Worm (Caenorhabditis elegans) whole organism, L1 larva: ENCODE measurements around the gene H10E21.4.

Experiments used
- dpl-1 ChIP-seq, 3 experiments: fragments of 150-350 bp in 2 of 3; sonication (generic microtip) in 1 of 3; optimal IDR thresholded peaks; 2 replicates each; lab custom pipeline; 2014 to 2017; ENCODE audit warnings: missing biosample characterization in 3 of 3, missing genetic modification characterization in 3 of 3, missing genetic modification reagents in 3 of 3
- dsc-1 ChIP-seq: sonication (generic microtip); optimal IDR thresholded peaks from 2 replicates; lab custom pipeline; 2016; ENCODE audit warnings: mild to moderate bottlenecking, missing genetic modification characterization, missing compliant biosample characterization
- efl-1 ChIP-seq, 4 experiments: fragments of 150-350 bp; optimal IDR thresholded peaks in 3 of 4; peaks in 1 of 4; 1 replicate in 1 of 4; 2 replicates in 3 of 4; lab custom pipeline; 2014; ENCODE audit warnings: missing biosample characterization in 2 of 4, missing genetic modification characterization in 2 of 4, missing genetic modification reagents in 2 of 4
- efl-3 ChIP-seq: fragments of 200-800 bp; sonication (Bioruptor generic); optimal IDR thresholded peaks from 2 replicates; lab custom pipeline; 2018; ENCODE audit warnings: mild to moderate bottlenecking, missing genetic modification characterization, missing compliant biosample characterization
- egl-13 ChIP-seq: sonication (generic microtip); optimal IDR thresholded peaks from 2 replicates; lab custom pipeline; 2016; ENCODE audit warnings: missing genotype, missing genetic modification reagents, missing genetic modification characterization, missing compliant biosample characterization
- egl-27 ChIP-seq, 2 experiments: fragments of 150-350 bp in 1 of 2; sonication (generic microtip); optimal IDR thresholded peaks; 3 replicates each; lab custom pipeline; 2017 to 2018; ENCODE audit warnings: missing biosample characterization in 2 of 2, missing genetic modification characterization in 2 of 2, missing genetic modification reagents in 2 of 2
- elt-2 ChIP-seq: sonication (generic microtip); optimal IDR thresholded peaks from 2 replicates; lab custom pipeline; 2016; ENCODE audit warnings: missing genetic modification characterization, mild to moderate bottlenecking, inconsistent platforms, missing compliant biosample characterization, missing genetic modification reagents
- fkh-10 ChIP-seq: sonication (generic microtip); optimal IDR thresholded peaks from 2 replicates; lab custom pipeline; 2017; ENCODE audit warnings: missing biosample characterization, missing genetic modification reagents, missing genetic modification characterization
- fkh-4 ChIP-seq: sonication (generic microtip); optimal IDR thresholded peaks from 2 replicates; lab custom pipeline; 2016; ENCODE audit warnings: missing compliant biosample characterization, missing genetic modification characterization, borderline replicate concordance
- fos-1 ChIP-seq: fragments of 150-350 bp; optimal IDR thresholded peaks from 2 replicates; lab custom pipeline; 2014; ENCODE audit warnings: missing biosample characterization, missing genetic modification characterization
- hlh-4 ChIP-seq: sonication (generic microtip); optimal IDR thresholded peaks from 2 replicates; lab custom pipeline; 2016; ENCODE audit warnings: mild to moderate bottlenecking, missing genetic modification characterization, missing compliant biosample characterization
- irx-1 ChIP-seq: sonication (generic microtip); optimal IDR thresholded peaks from 2 replicates; lab custom pipeline; 2016; ENCODE audit warnings: missing genetic modification characterization, missing compliant biosample characterization
- lin-13 ChIP-seq: fragments of 150-350 bp; optimal IDR thresholded peaks from 2 replicates; lab custom pipeline; 2014; ENCODE audit warnings: missing biosample characterization, missing genetic modification reagents, missing genetic modification characterization
- lin-14 ChIP-seq: fragments of 200-800 bp; sonication (Bioruptor generic); optimal IDR thresholded peaks from 2 replicates; lab custom pipeline; 2018; ENCODE audit warnings: mild to moderate bottlenecking, missing genetic modification characterization, moderate library complexity, missing compliant biosample characterization
- lir-3 ChIP-seq: sonication (generic microtip); optimal IDR thresholded peaks from 2 replicates; lab custom pipeline; 2016; ENCODE audit warnings: mild to moderate bottlenecking, missing genetic modification characterization, moderate library complexity, missing compliant biosample characterization; ENCODE audit not compliant: poor library complexity
- mdl-1 ChIP-seq, 2 experiments: fragments of 150-350 bp; optimal IDR thresholded peaks; 2 replicates each; lab custom pipeline; 2014 to 2017; ENCODE audit warnings: missing biosample characterization in 2 of 2, missing genetic modification characterization in 2 of 2, inconsistent platforms in 1 of 2
- mef-2 ChIP-seq: fragments of 150-350 bp; optimal IDR thresholded peaks from 2 replicates; lab custom pipeline; 2014; ENCODE audit warnings: missing biosample characterization, missing genetic modification characterization
- mep-1 ChIP-seq: fragments of 150-350 bp; optimal IDR thresholded peaks from 2 replicates; lab custom pipeline; 2014; ENCODE audit warnings: missing biosample characterization, missing genetic modification characterization
- nhr-11 ChIP-seq: fragments of 150-350 bp; optimal IDR thresholded peaks from 2 replicates; lab custom pipeline; 2014; ENCODE audit warnings: missing biosample characterization, missing genetic modification characterization
- nhr-12 ChIP-seq: sonication (generic microtip); optimal IDR thresholded peaks from 2 replicates; lab custom pipeline; 2017; ENCODE audit warnings: missing biosample characterization, missing genetic modification characterization
- nhr-20 ChIP-seq: sonication (generic microtip); optimal IDR thresholded peaks from 2 replicates; lab custom pipeline; 2016; ENCODE audit warnings: mild to moderate bottlenecking, missing genetic modification characterization, missing compliant biosample characterization
- nhr-76 ChIP-seq: sonication (generic microtip); optimal IDR thresholded peaks from 2 replicates; lab custom pipeline; 2017; ENCODE audit warnings: missing biosample characterization, missing genetic modification characterization
- nhr-77 ChIP-seq: fragments of 150-350 bp; optimal IDR thresholded peaks from 2 replicates; lab custom pipeline; 2014; ENCODE audit warnings: missing biosample characterization, missing genetic modification characterization
- nhr-85 ChIP-seq: sonication (generic microtip); peaks from one replicate; lab custom pipeline; 2016; ENCODE audit warnings: missing genetic modification characterization, inconsistent platforms, missing compliant biosample characterization
- nhr-90 ChIP-seq: sonication (generic microtip); optimal IDR thresholded peaks from 2 replicates; lab custom pipeline; 2016; ENCODE audit warnings: mild to moderate bottlenecking, missing genetic modification characterization, missing compliant biosample characterization; ENCODE audit not compliant: poor library complexity
- pax-3 ChIP-seq: fragments of 200-800 bp; sonication (Bioruptor generic); optimal IDR thresholded peaks from 2 replicates; lab custom pipeline; 2018; ENCODE audit warnings: mild to moderate bottlenecking, missing genetic modification characterization, moderate library complexity, missing compliant biosample characterization
- skn-1 ChIP-seq: fragments of 150-350 bp; optimal IDR thresholded peaks from 2 replicates; lab custom pipeline; 2014; ENCODE audit warnings: missing biosample characterization, missing genetic modification characterization
- snpc-4 ChIP-seq: fragments of 150-350 bp; optimal IDR thresholded peaks from 2 replicates; lab custom pipeline; 2014; ENCODE audit warnings: missing biosample characterization, missing genetic modification characterization
- snu-23 ChIP-seq: sonication (generic microtip); optimal IDR thresholded peaks from 2 replicates; lab custom pipeline; 2016; ENCODE audit warnings: missing genetic modification characterization, missing compliant biosample characterization
- swsn-7 ChIP-seq: sonication (generic microtip); optimal IDR thresholded peaks from 2 replicates; lab custom pipeline; 2016; ENCODE audit warnings: missing genetic modification characterization, missing compliant biosample characterization
- unc-130 ChIP-seq: fragments of 150-350 bp; optimal IDR thresholded peaks from 2 replicates; lab custom pipeline; 2017; ENCODE audit warnings: missing biosample characterization, missing genetic modification characterization, inconsistent platforms
- unc-30 ChIP-seq: sonication (generic microtip); optimal IDR thresholded peaks from 2 replicates; lab custom pipeline; 2017; ENCODE audit warnings: missing biosample characterization, missing genetic modification characterization
- unc-86 ChIP-seq: sonication (generic microtip); optimal IDR thresholded peaks from 2 replicates; lab custom pipeline; 2016; ENCODE audit warnings: missing genetic modification characterization, missing compliant biosample characterization
- vab-15 ChIP-seq: sonication (generic microtip); optimal IDR thresholded peaks from 2 replicates; lab custom pipeline; 2017; ENCODE audit warnings: missing genotype, mild to moderate bottlenecking, missing genetic modification characterization, missing compliant biosample characterization
- zag-1 ChIP-seq: fragments of 150-350 bp; optimal IDR thresholded peaks from 2 replicates; lab custom pipeline; 2014; ENCODE audit warnings: missing biosample characterization, missing genetic modification characterization
- ztf-4 ChIP-seq: fragments of 150-350 bp; optimal IDR thresholded peaks from 2 replicates; lab custom pipeline; 2014; ENCODE audit warnings: missing biosample characterization, missing genetic modification characterization

The H10E21.4 gene

ce11 chrIII:61045-61444 lies 41.6 kb upstream of the H10E21.4 start, which contains the start of gene btb-5:
Gene btb-5 (minus strand): TSS chrIII:61145.
- TF ChIP-seq zag-1 (no peak), pax-3 (tag; lab: Kevin White, UChicago) (no peak), lir-3 (tag; lab: Kevin White, UChicago) (no peak), nhr-85 (tag; lab: Kevin White, UChicago) (no peak), snu-23 (GFP tag; lab: Kevin White, UChicago) (no peak), swsn-7 (no peak), irx-1 (tag; lab: Kevin White, UChicago) (no peak), vab-15 (tag; lab: Kevin White, UChicago) (no peak), hlh-4 (tag; lab: Kevin White, UChicago) (no peak), nhr-11 (tag; lab: Kevin White, UChicago) (no peak), egl-13 (tag; lab: Kevin White, UChicago) (no peak)
- TF ChIP-seq, all 84 proteins: peak for 0

ce11 chrIII:53696-54095 lies 34.2 kb upstream of the H10E21.4 start:
- TF ChIP-seq vab-15 (tag; lab: Kevin White, UChicago) (no peak), unc-130 (no peak), dpl-1 (GFP tag; optimal IDR thresholded peaks at IDR 0.05; lab: Kevin White, UChicago) (no peak), fos-1 (tag; lab: Kevin White, UChicago) (no peak), unc-30 (no peak), fkh-4 (tag; lab: Kevin White, UChicago) (no peak), egl-27 (tag; optimal IDR thresholded peaks at IDR 0.05; lab: Kevin White, UChicago) (no peak), mep-1 (tag; lab: Kevin White, UChicago) (no peak), unc-86 (no peak), nhr-12 (tag; lab: Kevin White, UChicago) (no peak), nhr-20 (tag; lab: Kevin White, UChicago) (no peak), efl-3 (GFP tag; lab: Kevin White, UChicago) (no peak), efl-1 (optimal IDR thresholded peaks at IDR 0.05; lab: Kevin White, UChicago) (no peak), efl-1 (GFP tag; optimal IDR thresholded peaks at IDR 0.05 in 1 of 2; lab: Kevin White, UChicago) (no peak), mdl-1 (tag; optimal IDR thresholded peaks at IDR 0.05; lab: Kevin White, UChicago) (no peak), nhr-77 (tag; lab: Kevin White, UChicago) (no peak), lin-14 (no peak), lin-13 (no peak), nhr-11 (tag; lab: Kevin White, UChicago) (no peak)

ce11 chrIII:51622-52021 lies 32.1 kb upstream of the H10E21.4 start:
- no peak for TF ChIP-seq nhr-12 (tag; lab: Kevin White, UChicago)
- no peak for TF ChIP-seq snpc-4 (tag; lab: Kevin White, UChicago)
- no peak for TF ChIP-seq skn-1 (tag; lab: Kevin White, UChicago)
- no peak for TF ChIP-seq ztf-4
- TF ChIP-seq egl-13 (tag; lab: Kevin White, UChicago) = no peak
- TF ChIP-seq nhr-90 = no peak
- no peak for TF ChIP-seq mef-2 (tag; lab: Kevin White, UChicago)
- no peak for TF ChIP-seq dsc-1
- no peak for TF ChIP-seq elt-2 (tag; lab: Kevin White, UChicago)
- no peak for TF ChIP-seq nhr-76 (tag; lab: Kevin White, UChicago)

ce11 chrIII:50418-50817 lies 30.9 kb upstream of the H10E21.4 start:
- no peak for TF ChIP-seq fkh-10 (GFP tag; lab: Kevin White, UChicago)
- no peak for TF ChIP-seq efl-1 (optimal IDR thresholded peaks at IDR 0.05; lab: Kevin White, UChicago)
- TF ChIP-seq efl-1 (GFP tag; optimal IDR thresholded peaks at IDR 0.05 in 1 of 2; lab: Kevin White, UChicago) = peak in 1 of 2 experiments; percentile 10
- TF ChIP-seq nhr-85 (tag; lab: Kevin White, UChicago) = peak; percentile 32
